Worm (Caenorhabditis elegans) whole organism, L1 larva: Measurements from ENCODE around the gene Y32G9A.12.

Experiments
- C34B4.2 ChIP-seq: sonication (generic microtip); optimal IDR thresholded peaks from 2 replicates; lab custom pipeline; 2017; ENCODE audit warnings: mild to moderate bottlenecking, missing genetic modification characterization, missing compliant biosample characterization
- F16B12.6 ChIP-seq: fragments of 150-350 bp; optimal IDR thresholded peaks from 2 replicates; lab custom pipeline; 2014; ENCODE audit warnings: missing biosample characterization, missing genetic modification characterization
- Y116A8C.19 ChIP-seq: sonication (generic microtip); optimal IDR thresholded peaks from 2 replicates; lab custom pipeline; 2016; ENCODE audit warnings: missing compliant biosample characterization, missing genetic modification characterization, borderline replicate concordance
- aha-1 ChIP-seq: fragments of 150-350 bp; optimal IDR thresholded peaks from 2 replicates; lab custom pipeline; 2014; ENCODE audit warnings: missing biosample characterization, missing genetic modification characterization
- alr-1 ChIP-seq: fragments of 200-800 bp; sonication (Bioruptor generic); optimal IDR thresholded peaks from 2 replicates; lab custom pipeline; 2018; ENCODE audit warnings: borderline replicate concordance, mild to moderate bottlenecking, missing genetic modification characterization, missing compliant biosample characterization
- aly-2 ChIP-seq: fragments of 150-350 bp; optimal IDR thresholded peaks from 2 replicates; lab custom pipeline; 2014; ENCODE audit warnings: missing biosample characterization, missing genetic modification characterization
- ama-1 ChIP-seq: fragments of 150-350 bp; optimal IDR thresholded peaks from 2 replicates; lab custom pipeline; 2014
- blmp-1 ChIP-seq: fragments of 150-350 bp; optimal IDR thresholded peaks from 2 replicates; lab custom pipeline; 2014; ENCODE audit warnings: missing biosample characterization, missing genetic modification characterization
- ceh-8 ChIP-seq: fragments of 200-800 bp; sonication (Bioruptor generic); optimal IDR thresholded peaks from 2 replicates; lab custom pipeline; 2018; ENCODE audit warnings: mild to moderate bottlenecking, missing genetic modification characterization, moderate library complexity, missing compliant biosample characterization
- ceh-82 ChIP-seq, 3 experiments: fragments of 150-350 bp in 1 of 3; sonication (generic microtip) in 2 of 3; optimal IDR thresholded peaks; 2 replicates each; lab custom pipeline; 2014 to 2017; ENCODE audit warnings: missing biosample characterization in 3 of 3, missing genetic modification characterization in 3 of 3
- ceh-90 ChIP-seq: sonication (generic microtip); optimal IDR thresholded peaks from 2 replicates; lab custom pipeline; 2016; ENCODE audit warnings: missing genetic modification characterization, missing compliant biosample characterization
- ces-1 ChIP-seq: fragments of 150-350 bp; optimal IDR thresholded peaks from 2 replicates; lab custom pipeline; 2014; ENCODE audit warnings: missing biosample characterization, missing genetic modification reagents, missing genetic modification characterization
- dpl-1 ChIP-seq, 3 experiments: fragments of 150-350 bp in 2 of 3; sonication (generic microtip) in 1 of 3; optimal IDR thresholded peaks; 2 replicates each; lab custom pipeline; 2014 to 2017; ENCODE audit warnings: missing biosample characterization in 3 of 3, missing genetic modification characterization in 3 of 3, missing genetic modification reagents in 3 of 3
- efl-3 ChIP-seq: fragments of 200-800 bp; sonication (Bioruptor generic); optimal IDR thresholded peaks from 2 replicates; lab custom pipeline; 2018; ENCODE audit warnings: mild to moderate bottlenecking, missing genetic modification characterization, missing compliant biosample characterization
- egl-27 ChIP-seq, 2 experiments: fragments of 150-350 bp in 1 of 2; sonication (generic microtip); optimal IDR thresholded peaks; 3 replicates each; lab custom pipeline; 2017 to 2018; ENCODE audit warnings: missing biosample characterization in 2 of 2, missing genetic modification characterization in 2 of 2, missing genetic modification reagents in 2 of 2
- elt-2 ChIP-seq: sonication (generic microtip); optimal IDR thresholded peaks from 2 replicates; lab custom pipeline; 2016; ENCODE audit warnings: missing genetic modification characterization, mild to moderate bottlenecking, inconsistent platforms, missing compliant biosample characterization, missing genetic modification reagents
- elt-3 ChIP-seq, 6 experiments: fragments of 150-350 bp in 1 of 6; sonication (generic microtip); optimal IDR thresholded peaks; 2 replicates each; lab custom pipeline; 2017 to 2018; ENCODE audit warnings: missing biosample characterization in 6 of 6, missing genetic modification characterization in 6 of 6, inconsistent platforms in 1 of 6
- ets-5 ChIP-seq: fragments of 200-800 bp; sonication (Bioruptor generic); IDR thresholded peaks from 2 replicates; pipeline ENCODE4 v1.3.6; 2022; ENCODE audit warnings: missing genetic modification characterization, missing compliant biosample characterization
- fkh-4 ChIP-seq: sonication (generic microtip); optimal IDR thresholded peaks from 2 replicates; lab custom pipeline; 2016; ENCODE audit warnings: missing compliant biosample characterization, missing genetic modification characterization, borderline replicate concordance
- fos-1 ChIP-seq: fragments of 150-350 bp; optimal IDR thresholded peaks from 2 replicates; lab custom pipeline; 2014; ENCODE audit warnings: missing biosample characterization, missing genetic modification characterization
- grh-1 ChIP-seq: fragments of 200-800 bp; sonication (Bioruptor generic); IDR thresholded peaks from 2 replicates; pipeline ENCODE4 v1.3.6; 2022; ENCODE audit warnings: missing genetic modification reagents, missing genetic modification characterization, missing compliant biosample characterization
- hlh-17 ChIP-seq: fragments of 200-800 bp; sonication (Bioruptor generic); optimal IDR thresholded peaks from 2 replicates; lab custom pipeline; 2018; ENCODE audit warnings: missing genetic modification characterization, mild to moderate bottlenecking, missing compliant biosample characterization, moderate library complexity, borderline replicate concordance
- hpl-2 ChIP-seq: fragments of 150-350 bp; optimal IDR thresholded peaks from 2 replicates; lab custom pipeline; 2014; ENCODE audit warnings: missing biosample characterization, missing genetic modification reagents, missing genetic modification characterization
- lin-15B ChIP-seq: fragments of 150-350 bp; sonication (generic microtip); optimal IDR thresholded peaks from 3 replicates; lab custom pipeline; 2014; ENCODE audit warnings: missing biosample characterization, missing genetic modification characterization
- lir-3 ChIP-seq: sonication (generic microtip); optimal IDR thresholded peaks from 2 replicates; lab custom pipeline; 2016; ENCODE audit warnings: mild to moderate bottlenecking, missing genetic modification characterization, moderate library complexity, missing compliant biosample characterization; ENCODE audit not compliant: poor library complexity
- mab-9 ChIP-seq: fragments of 200-800 bp; sonication (Bioruptor generic); IDR thresholded peaks from 2 replicates; pipeline ENCODE4 v1.3.6; 2022; ENCODE audit warnings: missing genetic modification reagents, missing genetic modification characterization, missing compliant biosample characterization
- mep-1 ChIP-seq: fragments of 150-350 bp; optimal IDR thresholded peaks from 2 replicates; lab custom pipeline; 2014; ENCODE audit warnings: missing biosample characterization, missing genetic modification characterization
- nhr-11 ChIP-seq: fragments of 150-350 bp; optimal IDR thresholded peaks from 2 replicates; lab custom pipeline; 2014; ENCODE audit warnings: missing biosample characterization, missing genetic modification characterization
- nhr-12 ChIP-seq: sonication (generic microtip); optimal IDR thresholded peaks from 2 replicates; lab custom pipeline; 2017; ENCODE audit warnings: missing biosample characterization, missing genetic modification characterization
- nhr-19 ChIP-seq: fragments of 200-800 bp; sonication (Bioruptor generic); conservative IDR thresholded peaks from 2 replicates; pipeline ENCODE4 v1.3.6; 2022; ENCODE audit warnings: missing genetic modification characterization, missing compliant biosample characterization
- nhr-28 ChIP-seq: fragments of 150-350 bp; optimal IDR thresholded peaks from 2 replicates; lab custom pipeline; 2014; ENCODE audit warnings: missing biosample characterization, missing genetic modification characterization
- nhr-47 ChIP-seq: sonication (generic microtip); optimal IDR thresholded peaks from 2 replicates; lab custom pipeline; 2016; ENCODE audit warnings: mild to moderate bottlenecking, missing genetic modification characterization, moderate library complexity, missing compliant biosample characterization
- nhr-71 ChIP-seq: sonication (generic microtip); optimal IDR thresholded peaks from 2 replicates; lab custom pipeline; 2016; ENCODE audit warnings: mild to moderate bottlenecking, missing genetic modification characterization, moderate library complexity, missing compliant biosample characterization
- nhr-76 ChIP-seq: sonication (generic microtip); optimal IDR thresholded peaks from 2 replicates; lab custom pipeline; 2017; ENCODE audit warnings: missing biosample characterization, missing genetic modification characterization
- nhr-85 ChIP-seq: sonication (generic microtip); peaks from one replicate; lab custom pipeline; 2016; ENCODE audit warnings: missing genetic modification characterization, inconsistent platforms, missing compliant biosample characterization
- nhr-90 ChIP-seq: sonication (generic microtip); optimal IDR thresholded peaks from 2 replicates; lab custom pipeline; 2016; ENCODE audit warnings: mild to moderate bottlenecking, missing genetic modification characterization, missing compliant biosample characterization; ENCODE audit not compliant: poor library complexity
- pag-3 ChIP-seq: sonication (generic microtip); optimal IDR thresholded peaks from 2 replicates; lab custom pipeline; 2017; ENCODE audit warnings: missing genetic modification characterization, mild to moderate bottlenecking, missing compliant biosample characterization, antibody characterized with exemption, borderline replicate concordance; ENCODE audit not compliant: insufficient read depth
- pqm-1 ChIP-seq: sonication (generic microtip); optimal IDR thresholded peaks from 3 replicates; lab custom pipeline; 2017; ENCODE audit warnings: missing biosample characterization, missing genetic modification characterization
- skn-1 ChIP-seq: fragments of 150-350 bp; optimal IDR thresholded peaks from 2 replicates; lab custom pipeline; 2014; ENCODE audit warnings: missing biosample characterization, missing genetic modification characterization
- sox-4 ChIP-seq: sonication (generic microtip); optimal IDR thresholded peaks from 2 replicates; lab custom pipeline; 2016; ENCODE audit warnings: missing genetic modification characterization, missing compliant biosample characterization
- sup-37 ChIP-seq: fragments of 200-800 bp; sonication (Bioruptor generic); optimal IDR thresholded peaks from 2 replicates; lab custom pipeline; 2018; ENCODE audit warnings: mild to moderate bottlenecking, missing genetic modification characterization, missing compliant biosample characterization
- tlp-1 ChIP-seq: fragments of 150-350 bp; optimal IDR thresholded peaks from 2 replicates; lab custom pipeline; 2014; ENCODE audit warnings: missing biosample characterization, missing genetic modification characterization
- unc-62 ChIP-seq: fragments of 150-350 bp; optimal IDR thresholded peaks from 2 replicates; lab custom pipeline; 2014; ENCODE audit warnings: missing biosample characterization, missing genetic modification reagents, missing genetic modification characterization
- xbp-1 ChIP-seq: sonication (generic microtip); optimal IDR thresholded peaks from 2 replicates; lab custom pipeline; 2016; ENCODE audit warnings: missing genetic modification characterization, missing compliant biosample characterization
- zag-1 ChIP-seq: fragments of 150-350 bp; optimal IDR thresholded peaks from 2 replicates; lab custom pipeline; 2014; ENCODE audit warnings: missing biosample characterization, missing genetic modification characterization
- ztf-11 ChIP-seq, 2 experiments: sonication (generic microtip); optimal IDR thresholded peaks; 2 replicates each; lab custom pipeline; 2016 to 2017; ENCODE audit warnings: missing genetic modification characterization in 2 of 2, missing biosample characterization in 1 of 2, missing compliant biosample characterization in 1 of 2

The Y32G9A.12 gene

DNA sequence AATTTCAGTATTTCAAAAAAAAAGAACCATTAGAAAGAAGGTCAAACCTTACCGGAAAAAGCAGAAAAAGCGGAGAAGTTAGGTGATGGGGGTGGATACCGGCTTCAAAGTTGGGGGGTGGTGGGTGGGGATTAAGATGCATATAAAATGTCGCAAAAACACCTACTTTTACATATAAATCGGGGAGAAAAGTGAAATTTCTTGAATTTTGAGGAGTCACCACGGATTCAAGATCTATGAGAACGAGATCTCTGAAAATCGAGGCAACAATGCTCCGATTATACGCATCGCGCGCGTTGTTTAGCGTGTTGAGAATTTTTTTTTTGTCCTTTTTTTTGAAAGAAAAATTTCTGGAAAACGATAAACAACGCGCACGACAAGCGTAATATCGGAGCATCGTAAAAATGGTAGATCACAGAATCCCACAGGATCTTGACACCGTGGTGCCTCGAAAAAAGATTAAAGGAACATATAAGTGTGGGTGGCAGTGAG lies 44.5 kb downstream of the Y32G9A.12 start (continued):
- TF ChIP-seq mep-1 (tag; lab: Kevin White, UChicago) (no peak), mab-9 (GFP tag; lab: Robert Waterston, UW) (no peak), nhr-71 (tag; lab: Kevin White, UChicago) (peak; percentile 37), zag-1 (tag; lab: Kevin White, UChicago) (no peak), nhr-90 (tag; lab: Kevin White, UChicago) (peak; percentile 17), blmp-1 (tag; lab: Kevin White, UChicago) (no peak), lin-15B (tag; lab: Kevin White, UChicago) (no peak)

DNA sequence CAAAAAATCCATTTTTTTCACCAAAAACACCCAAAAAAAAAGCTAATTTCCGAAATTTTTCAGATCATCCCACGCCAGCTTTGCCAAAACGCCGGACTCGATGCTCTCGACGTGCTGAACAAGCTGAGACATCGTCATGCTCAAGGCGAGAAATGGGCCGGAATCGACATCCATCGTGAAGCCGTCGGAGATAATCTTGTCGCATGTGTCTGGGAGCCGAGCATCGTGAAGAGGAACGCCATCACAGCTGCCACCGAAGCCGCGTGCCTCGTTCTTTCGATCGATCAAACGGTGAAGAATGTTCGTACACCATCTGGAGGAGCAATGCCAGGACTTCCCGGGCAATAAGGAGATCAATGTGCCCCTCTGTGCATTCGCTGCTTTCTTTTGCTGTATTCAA lies 45.2 kb downstream of the Y32G9A.12 start:
- TF ChIP-seq ceh-82 (tag; optimal IDR thresholded peaks at IDR 0.05; lab: Kevin White, UChicago) (no peak), ztf-11 (tag; optimal IDR thresholded peaks at IDR 0.05; lab: Kevin White, UChicago) (no peak), nhr-47 (no peak), nhr-19 (no peak), sup-37 (GFP tag; lab: Kevin White, UChicago) (no peak), lir-3 (tag; lab: Kevin White, UChicago) (no peak), sox-4 (tag; lab: Kevin White, UChicago) (no peak), nhr-85 (no peak), mep-1 (tag; lab: Kevin White, UChicago) (no peak), hpl-2 (GFP tag; lab: Kevin White, UChicago) (no peak), Y116A8C.19 (tag; lab: Kevin White, UChicago) (no peak), nhr-11 (tag; lab: Kevin White, UChicago) (no peak), skn-1 (tag; lab: Kevin White, UChicago) (no peak), aly-2 (tag; lab: Kevin White, UChicago) (no peak), lin-15B (tag; lab: Kevin White, UChicago) (no peak), hlh-17 (GFP tag; lab: Kevin White, UChicago) (no peak), grh-1 (GFP tag; lab: Robert Waterston, UW) (no peak), tlp-1 (tag; lab: Kevin White, UChicago) (no peak)

DNA sequence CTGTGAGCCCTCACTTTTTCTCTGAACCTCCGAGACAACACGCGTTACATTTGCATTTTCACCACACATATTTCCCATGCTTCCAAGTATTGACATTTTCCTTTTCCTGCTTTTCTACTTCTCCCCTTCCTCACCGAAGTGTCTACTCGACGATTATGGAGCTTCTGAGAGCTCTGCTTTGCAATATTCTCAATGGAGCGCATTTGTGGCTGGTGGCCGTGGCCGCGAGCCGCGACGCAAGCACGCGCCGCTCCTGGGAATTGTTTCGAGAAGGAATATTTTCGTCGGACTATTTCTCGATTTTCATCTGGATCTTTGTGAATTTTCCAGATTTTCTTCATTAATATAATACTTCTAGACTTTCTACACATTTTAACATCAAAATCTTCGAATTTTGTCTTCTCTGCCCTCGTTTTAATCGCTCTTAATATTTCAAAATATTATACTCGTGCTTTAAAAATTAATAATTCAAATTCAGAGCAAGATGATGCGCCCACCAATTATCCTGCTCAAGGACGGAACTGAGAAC lies 48.2 kb downstream of the Y32G9A.12 start, which contains the start of the genes T10B5.4 and cct-7:
Gene T10B5.4, minus strand, starts transcription at position 40 of the 529 bp plus-strand sequence.
Gene cct-7, plus strand, starts transcription at position 479 of the 529 bp plus-strand sequence.
- TF ChIP-seq nhr-85 (peak; percentile 74), egl-27 (tag; optimal IDR thresholded peaks at IDR 0.05; lab: Kevin White, UChicago) (peak in 1 of 2 experiments; percentile 10), nhr-12 (no peak), ceh-8 (no peak), xbp-1 (tag; lab: Kevin White, UChicago) (peak; percentile 82), skn-1 (tag; lab: Kevin White, UChicago) (peak; percentile 92), pag-3 (no peak), ceh-90 (tag; lab: Kevin White, UChicago) (peak; percentile 55), alr-1 (tag; lab: Kevin White, UChicago) (no peak), fos-1 (tag; lab: Kevin White, UChicago) (peak; percentile 83), nhr-47 (peak; percentile 91), aha-1 (tag; lab: Kevin White, UChicago) (no peak), elt-2 (tag; lab: Kevin White, UChicago) (peak; percentile 31), ces-1 (no peak), ets-5 (no peak), nhr-28 (tag; lab: Kevin White, UChicago) (no peak), nhr-76 (no peak), C34B4.2 (tag; lab: Kevin White, UChicago) (no peak), nhr-71 (tag; lab: Kevin White, UChicago) (peak; percentile 92), lir-3 (tag; lab: Kevin White, UChicago) (no peak), nhr-90 (tag; lab: Kevin White, UChicago) (peak; percentile 57), dpl-1 (GFP tag; optimal IDR thresholded peaks at IDR 0.05; lab: Kevin White, UChicago) (peak; percentile 75 to 86 (median 75)), unc-62 (no peak), efl-3 (GFP tag; lab: Kevin White, UChicago) (no peak), pqm-1 (tag; lab: Kevin White, UChicago) (no peak), fkh-4 (tag; lab: Kevin White, UChicago) (no peak), sox-4 (tag; lab: Kevin White, UChicago) (peak; percentile 63), F16B12.6 (tag; lab: Kevin White, UChicago) (peak; percentile 56), ama-1 (no peak), blmp-1 (tag; lab: Kevin White, UChicago) (peak; percentile 35), mep-1 (tag; lab: Kevin White, UChicago) (peak; percentile 91), elt-3 (tag; optimal IDR thresholded peaks at IDR 0.05; lab: Kevin White, UChicago) (no peak), tlp-1 (tag; lab: Kevin White, UChicago) (no peak)
